Worm (Caenorhabditis elegans): ENCODE data around the gene T10C6.15.
A peak's percentile ranks its signal among the peaks of the same experiment; 100 is the strongest.
"Not testable (repeated sequence)": the region's sequence is repeated elsewhere in the genome, so short reads cannot be mapped to it uniquely, and the experiment has no call there.

T10C6.15 gene

ce11 chrV:16042743-16043014 lies 3.1 kb downstream of the T10C6.15 start:
- TF ChIP-seq nhr-77 (tag; optimal IDR thresholded peaks at IDR 0.05) (no peak), zfp-3 (GFP tag; conservative IDR thresholded peaks at IDR 0.05) (0 out of 2 replicates have a peak, but pooled peaks have one; percentile 38), F37D6.2 (tag; optimal IDR thresholded peaks at IDR 0.05) (no peak)

ce11 chrV:16041925-16042742 lies 3.6 kb downstream of the T10C6.15 start, which contains the start of the genes his-2 and his-1:
TSS of gene his-2 (minus strand) at chrV:16042283.
TSS of gene his-1 (plus strand) at chrV:16042520.
- peak; percentile 81 for TF ChIP-seq set-16 (GFP tag; IDR thresholded peaks at IDR 0.05)

ce11 chrV:16041412-16041811 lies 4.3 kb downstream of the T10C6.15 start:
- TF ChIP-seq ceh-28 (tag; optimal IDR thresholded peaks at IDR 0.05) (no peak), F44E2.7 (GFP tag; IDR thresholded peaks at IDR 0.05) (no peak), rbr-2 (tag; optimal IDR thresholded peaks at IDR 0.05) (no peak)

ce11 chrV:16040848-16041247 lies 4.9 kb downstream of the T10C6.15 start:
- TF ChIP-seq set-16 (GFP tag; IDR thresholded peaks at IDR 0.05) = peak; percentile 47; the same call in 1 of the 2 replicates

ce11 chrV:16040140-16040827 lies 5.5 kb downstream of the T10C6.15 start, which contains the start of the genes his-4 and his-3:
TSS of gene his-4 (minus strand) at chrV:16040515.
TSS of gene his-3 (plus strand) at chrV:16040808.
- TF ChIP-seq dmd-6 (GFP tag; IDR thresholded peaks at IDR 0.05) = peak; percentile 53
- TF ChIP-seq nhr-42 (GFP tag; IDR thresholded peaks at IDR 0.05) = peak; percentile 72; the same call in 1 of the 2 replicates
- peak; percentile 80 for TF ChIP-seq mes-2 (tag; optimal IDR thresholded peaks at IDR 0.05; ENCODE audit: poor library complexity, severe bottlenecking)
- peak; percentile 85 for TF ChIP-seq duxl-1 (tag; optimal IDR thresholded peaks at IDR 0.05; ENCODE audit: poor library complexity)
- peak; percentile 64 for TF ChIP-seq nhr-28 (tag; optimal IDR thresholded peaks at IDR 0.05)
- peak; percentile 23 for TF ChIP-seq lin-38 (GFP tag; IDR thresholded peaks at IDR 0.05)
- TF ChIP-seq nhr-6 (tag; optimal IDR thresholded peaks at IDR 0.05) = peak; percentile 5
- peak; percentile 48 for TF ChIP-seq dpl-1 (GFP tag; optimal IDR thresholded peaks at IDR 0.05)
- TF ChIP-seq rbr-2 (tag; optimal IDR thresholded peaks at IDR 0.05) = peak; percentile 32
- TF ChIP-seq nhr-102 (tag; optimal IDR thresholded peaks at IDR 0.05) = peak; percentile 83
- peak; percentile 74 for TF ChIP-seq hlh-11 (tag; optimal IDR thresholded peaks at IDR 0.05)
- TF ChIP-seq php-3 (GFP tag; IDR thresholded peaks at IDR 0.05) = peak; percentile 62; the same call in 1 of the 2 replicates
- TF ChIP-seq nhr-25 (tag; optimal IDR thresholded peaks at IDR 0.05; ENCODE audit: borderline replicate concordance, insufficient read depth) = peak; percentile 74
- not testable (repeated sequence) for TF ChIP-seq daf-16 (GFP tag; optimal IDR thresholded peaks at IDR 0.05)
- peak; percentile 73 for TF ChIP-seq daf-16 (tag; optimal IDR thresholded peaks at IDR 0.05)
- TF ChIP-seq dve-1 (tag; optimal IDR thresholded peaks at IDR 0.05; ENCODE audit: insufficient read depth) = peak; percentile 98
- peak; percentile 37 for TF ChIP-seq nhr-48 (tag; optimal IDR thresholded peaks at IDR 0.05)
- TF ChIP-seq mep-1 (tag; optimal IDR thresholded peaks at IDR 0.05) = peak; percentile 75
- TF ChIP-seq spr-1 (tag; optimal IDR thresholded peaks at IDR 0.05) = peak; percentile 40
- peak; percentile 94 for TF ChIP-seq aha-1 (tag)

- TF ChIP-seq jun-1 (tag; optimal IDR thresholded peaks at IDR 0.05) (no peak), F10B5.3 (tag; optimal IDR thresholded peaks at IDR 0.05) (no peak)
Observed at ce11 chrV:16036166-16036565, 9.6 kb downstream of the T10C6.15 start, which contains the start of gene T10C6.10. TSS of gene T10C6.10 (plus strand) at chrV:16036413.
